Fruit fly (Drosophila melanogaster): ENCODE measurements around the gene CG3191.

The CG3191 gene

DNA sequence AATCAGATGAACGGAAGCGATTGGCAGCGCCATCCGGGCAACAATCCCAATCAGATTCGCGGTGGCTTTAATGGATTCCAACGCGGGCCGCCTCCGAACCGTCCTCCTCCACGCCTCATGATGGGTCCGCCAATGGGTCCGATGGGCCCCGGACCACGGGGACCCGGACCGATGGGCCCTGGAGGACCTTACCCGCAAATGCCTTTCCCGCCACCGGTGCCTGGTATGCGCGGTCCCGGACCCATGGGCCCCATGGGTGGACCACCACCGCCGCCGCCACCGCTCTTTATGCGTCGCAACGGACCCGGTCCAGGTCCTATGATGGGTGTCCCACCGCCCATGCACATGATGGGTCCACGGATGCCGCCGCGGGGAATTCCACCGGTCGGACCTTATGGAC, 8.9 kb downstream of the CG3191 start:
- no peak for TF ChIP-seq noc (tag; optimal IDR thresholded peaks at IDR 0.05)

- no peak for TF ChIP-seq noc (tag; optimal IDR thresholded peaks at IDR 0.05)
Observed at dm6 chrX:2241842-2242241, 10.0 kb downstream of the CG3191 start, which contains the start of gene kz. kz (minus strand) TSS chrX:2242035.

dm6 chrX:2225138-2225537, 26.7 kb downstream of the CG3191 start, which contains the start of gene pcx:
pcx (plus strand) TSS chrX:2225296.
- TF ChIP-seq noc (tag; optimal IDR thresholded peaks at IDR 0.05): no peak

DNA sequence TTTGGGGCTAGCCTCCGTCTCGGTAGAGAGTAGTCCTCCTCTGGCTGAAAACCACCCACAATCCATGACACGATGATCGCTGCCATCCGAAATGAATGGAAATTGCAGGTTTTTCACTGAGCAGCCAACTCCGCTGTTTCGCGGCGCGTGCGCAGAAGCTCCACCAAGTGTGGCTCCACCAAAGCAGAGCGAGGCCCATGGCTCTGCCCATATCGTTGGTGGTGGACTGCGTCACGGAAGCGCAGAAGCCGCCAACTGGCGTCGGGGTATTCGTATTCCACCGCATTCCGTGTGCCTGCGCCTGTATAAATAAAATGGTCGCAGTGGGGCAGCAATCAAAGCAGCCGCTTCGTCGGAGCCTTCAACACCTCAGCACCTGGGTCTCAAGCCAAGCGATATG, 28.3 kb downstream of the CG3191 start, which contains the start of gene CG14052:
Gene CG14052 (plus strand): TSS at position 301 of the 400 bp plus-strand sequence.
- no peak for TF ChIP-seq noc (tag; optimal IDR thresholded peaks at IDR 0.05)

DNA sequence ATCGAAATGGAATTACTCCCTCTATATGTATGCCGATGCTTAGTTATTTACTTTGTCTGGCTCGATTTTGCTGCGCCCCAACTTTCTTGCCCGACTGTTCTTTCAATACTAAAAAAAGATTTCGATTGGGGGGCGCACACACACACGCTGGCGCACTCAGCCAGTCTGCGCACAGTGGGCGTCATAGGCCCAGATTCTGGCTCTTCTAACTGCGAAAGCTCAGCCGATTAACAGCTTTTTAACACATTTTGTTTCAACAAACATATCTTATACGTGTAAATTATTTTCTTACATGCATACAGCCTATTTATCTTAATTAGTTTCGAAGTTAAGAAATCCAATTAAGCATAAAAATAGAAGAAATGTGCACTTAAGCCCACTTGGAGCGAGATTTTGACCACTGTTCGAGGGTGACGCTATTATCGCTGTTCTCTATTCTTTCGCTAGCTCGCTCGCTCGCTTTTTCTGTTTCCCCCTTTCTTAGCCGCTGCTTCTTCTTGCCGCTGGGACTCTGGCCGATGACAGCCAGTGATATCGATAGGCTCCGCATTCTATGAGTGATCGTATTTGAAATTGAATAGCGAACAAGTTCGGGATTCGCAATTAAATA, 29.5 kb downstream of the CG3191 start, which contains the start of gene Vinc:
Gene Vinc (minus strand): TSS at position 387 of the 610 bp plus-strand sequence.
- peak; percentile 67 for TF ChIP-seq noc (tag; optimal IDR thresholded peaks at IDR 0.05)

- TF ChIP-seq noc (tag; optimal IDR thresholded peaks at IDR 0.05): no peak
Observed at dm6 chrX:2221598-2221997, 30.2 kb downstream of the CG3191 start.

- no peak for TF ChIP-seq noc (tag; optimal IDR thresholded peaks at IDR 0.05)
Observed at dm6 chrX:2219899-2220298, 31.9 kb downstream of the CG3191 start.

dm6 chrX:2219246-2219645, 32.5 kb downstream of the CG3191 start:
- no peak for TF ChIP-seq noc (tag; optimal IDR thresholded peaks at IDR 0.05)

DNA sequence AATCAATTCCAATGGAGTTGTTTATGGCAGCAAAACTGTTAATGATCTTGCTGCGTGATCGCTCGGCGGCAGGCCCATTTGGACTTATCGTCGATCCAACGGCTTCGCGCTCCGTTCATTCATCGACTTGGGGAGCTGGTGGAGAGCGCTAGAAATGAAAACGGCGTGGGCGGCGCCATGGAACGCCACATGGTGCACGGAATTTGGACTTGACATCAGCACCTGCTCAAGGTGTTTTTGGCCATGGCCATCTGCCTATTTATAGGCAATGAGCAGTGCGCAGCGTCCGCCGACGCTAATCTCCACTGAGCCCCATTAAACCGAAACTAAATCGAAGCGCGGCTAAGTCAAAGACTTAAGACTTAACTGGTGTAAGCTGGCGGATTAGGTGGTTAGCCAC, 33.3 kb downstream of the CG3191 start:
- no peak for TF ChIP-seq noc (tag; optimal IDR thresholded peaks at IDR 0.05)

- TF ChIP-seq noc (tag; optimal IDR thresholded peaks at IDR 0.05): no peak
Observed at dm6 chrX:2213759-2214406, 37.9 kb downstream of the CG3191 start, which contains the start of gene SmydA-8. SmydA-8 (minus strand) TSS chrX:2213809.

DNA sequence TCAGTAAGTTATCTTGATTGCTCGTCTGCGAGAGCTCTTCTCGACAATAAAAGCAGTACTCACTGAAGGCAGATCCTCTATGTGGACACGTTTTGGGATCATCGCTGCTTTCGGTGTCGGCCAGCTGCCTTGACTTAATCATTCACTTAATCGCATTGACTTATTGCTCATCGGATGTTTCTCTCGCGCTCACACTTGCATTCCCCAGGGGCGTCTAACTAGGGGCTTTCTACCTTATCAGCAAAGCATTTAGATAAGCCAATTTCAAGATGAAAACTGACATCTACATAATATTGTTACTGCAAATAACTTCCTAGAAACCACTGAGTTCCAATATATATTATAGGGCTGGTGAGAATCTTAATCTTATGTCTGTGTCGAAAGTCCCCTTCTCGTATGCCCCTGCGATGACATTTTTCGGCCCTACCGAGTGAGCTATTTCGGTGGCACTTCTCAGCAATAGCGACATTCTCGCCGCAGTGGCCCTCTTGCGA, 39.4 kb downstream of the CG3191 start:
- TF ChIP-seq noc (tag; optimal IDR thresholded peaks at IDR 0.05): no peak

- TF ChIP-seq noc (tag; optimal IDR thresholded peaks at IDR 0.05): no peak
Observed at dm6 chrX:2208641-2209241, 43.1 kb downstream of the CG3191 start.

dm6 chrX:2203766-2204165, 48.0 kb downstream of the CG3191 start, which contains the start of gene FarO:
FarO (minus strand) TSS chrX:2203866.
- TF ChIP-seq noc (tag; optimal IDR thresholded peaks at IDR 0.05): no peak

All from whole organism, larva.